Worm (Caenorhabditis elegans): ENCODE results near the gene mak-2.

ce11 chrIV:860810-861209, 24.3 kb upstream of the mak-2 start:
- TF ChIP-seq hmg-1.1 (GFP tag; IDR thresholded peaks at IDR 0.05) (no peak), ceh-62 (tag; optimal IDR thresholded peaks at IDR 0.05) (no peak)
